Worm (Caenorhabditis elegans) whole organism, young adult: ENCODE results near the gene Y6E2A.5.

ENCODE experiments used
- B0336.3 ChIP-seq: fragments of 200-800 bp; sonication (Bioruptor generic); IDR thresholded peaks from 2 replicates; pipeline ENCODE4 v1.3.6; 2022; ENCODE audit warnings: missing genetic modification characterization, missing compliant biosample characterization
- C06A6.2 ChIP-seq: fragments of 200-800 bp; sonication (Bioruptor generic); conservative IDR thresholded peaks from 2 replicates; pipeline ENCODE4 v1.3.6; 2022; ENCODE audit warnings: missing genetic modification characterization, missing compliant biosample characterization
- C17E4.6 ChIP-seq: fragments of 200-800 bp; sonication (Bioruptor generic); IDR thresholded peaks from 2 replicates; pipeline ENCODE4 v1.3.6; 2022; ENCODE audit warnings: missing genetic modification reagents, missing genetic modification characterization, missing compliant biosample characterization
- D2030.7 ChIP-seq: fragments of 200-800 bp; sonication (Bioruptor generic); IDR thresholded peaks from 2 replicates; pipeline ENCODE4 v1.3.6; 2022; ENCODE audit warnings: missing genetic modification reagents, missing genetic modification characterization, missing compliant biosample characterization
- F23B12.7 ChIP-seq: sonication (generic microtip); optimal IDR thresholded peaks from 2 replicates; lab custom pipeline; 2017; ENCODE audit warnings: missing genetic modification characterization, mild to moderate bottlenecking, missing compliant biosample characterization, antibody characterized with exemption, moderate library complexity; ENCODE audit not compliant: insufficient read depth
- F33H1.4 ChIP-seq: fragments of 200-800 bp; sonication (Bioruptor generic); IDR thresholded peaks from 2 replicates; pipeline ENCODE4 v1.3.6; 2022; ENCODE audit warnings: missing genetic modification reagents, missing genetic modification characterization, missing compliant biosample characterization
- F49E8.2 ChIP-seq: sonication (generic microtip); optimal IDR thresholded peaks from 3 replicates; lab custom pipeline; 2017; ENCODE audit warnings: missing genetic modification characterization, mild to moderate bottlenecking, missing compliant biosample characterization, antibody characterized with exemption, moderate library complexity; ENCODE audit not compliant: insufficient read depth
- F57C9.4 ChIP-seq: sonication (generic microtip); optimal IDR thresholded peaks from 2 replicates; lab custom pipeline; 2017; ENCODE audit warnings: mild to moderate bottlenecking, missing genetic modification characterization, missing compliant biosample characterization
- K11D2.4 ChIP-seq: fragments of 200-800 bp; sonication (Bioruptor generic); IDR thresholded peaks from 2 replicates; pipeline ENCODE4 v1.3.6; 2022; ENCODE audit warnings: missing genetic modification reagents, missing genetic modification characterization, missing compliant biosample characterization
- Y53F4B.3 ChIP-seq: fragments of 200-800 bp; sonication (Bioruptor generic); IDR thresholded peaks from 2 replicates; pipeline ENCODE4 v1.3.6; 2022; ENCODE audit warnings: missing genetic modification reagents, missing genetic modification characterization, missing compliant biosample characterization
- Y79H2A.3 ChIP-seq: fragments of 200-800 bp; sonication (Bioruptor generic); conservative IDR thresholded peaks from 2 replicates; pipeline ENCODE4 v1.3.6; 2022; ENCODE audit warnings: missing genetic modification reagents, missing genetic modification characterization, missing compliant biosample characterization
- ZK185.1 ChIP-seq: sonication (generic microtip); optimal IDR thresholded peaks from 2 replicates; lab custom pipeline; 2016; ENCODE audit warnings: mild to moderate bottlenecking, missing genetic modification characterization, missing compliant biosample characterization; ENCODE audit not compliant: poor library complexity, severe bottlenecking
- ama-1 ChIP-seq, 3 experiments: fragments of 150-350 bp in 1 of 3; sonication (generic microtip) in 2 of 3; optimal IDR thresholded peaks; 2 replicates each; lab custom pipeline; 2014 to 2018; ENCODE audit warnings: missing biosample characterization in 2 of 3, missing genetic modification characterization in 2 of 3, missing genetic modification reagents in 2 of 3
- aptf-3 ChIP-seq: fragments of 200-800 bp; sonication (Bioruptor generic); IDR thresholded peaks from 2 replicates; pipeline ENCODE4 v1.3.6; 2022; ENCODE audit warnings: missing genetic modification characterization, missing compliant biosample characterization
- attf-3 ChIP-seq: fragments of 200-800 bp; sonication (Bioruptor generic); conservative IDR thresholded peaks from 2 replicates; pipeline ENCODE4 v1.3.6; 2022; ENCODE audit warnings: missing genetic modification reagents, missing genetic modification characterization, missing compliant biosample characterization
- attf-6 ChIP-seq: fragments of 200-800 bp; sonication (Bioruptor generic); IDR thresholded peaks from 2 replicates; pipeline ENCODE4 v1.3.6; 2022; ENCODE audit warnings: missing genetic modification reagents, missing genetic modification characterization, missing compliant biosample characterization
- bed-2 ChIP-seq: fragments of 200-800 bp; sonication (Bioruptor generic); IDR thresholded peaks from 2 replicates; pipeline ENCODE4 v1.3.6; 2022; ENCODE audit warnings: missing genetic modification reagents, missing genetic modification characterization, missing compliant biosample characterization
- ceh-100 ChIP-seq: fragments of 200-800 bp; sonication (Bioruptor generic); IDR thresholded peaks from 2 replicates; pipeline ENCODE4 v1.3.6; 2022; ENCODE audit warnings: missing genetic modification reagents, missing genetic modification characterization, missing compliant biosample characterization
- ceh-27 ChIP-seq: fragments of 200-800 bp; sonication (Bioruptor generic); optimal IDR thresholded peaks from 2 replicates; lab custom pipeline; 2018; ENCODE audit warnings: mild to moderate bottlenecking, missing genetic modification characterization, moderate library complexity, missing compliant biosample characterization
- ceh-40 ChIP-seq: fragments of 200-800 bp; sonication (Bioruptor generic); IDR thresholded peaks from 2 replicates; pipeline ENCODE4 v1.3.6; 2022; ENCODE audit warnings: missing genetic modification characterization, missing compliant biosample characterization
- ceh-91 ChIP-seq: fragments of 200-800 bp; sonication (Bioruptor generic); IDR thresholded peaks from 2 replicates; pipeline ENCODE4 v1.3.6; 2022; ENCODE audit warnings: missing genetic modification reagents, missing genetic modification characterization, missing compliant biosample characterization
- chd-7 ChIP-seq: sonication (generic microtip); optimal IDR thresholded peaks from 2 replicates; lab custom pipeline; 2016; ENCODE audit warnings: mild to moderate bottlenecking, missing genetic modification characterization, moderate library complexity, missing compliant biosample characterization
- dpl-1 ChIP-seq: fragments of 150-350 bp; optimal IDR thresholded peaks from 2 replicates; lab custom pipeline; 2014; ENCODE audit warnings: missing biosample characterization, missing genetic modification reagents, missing genetic modification characterization
- efl-1 ChIP-seq: fragments of 150-350 bp; optimal IDR thresholded peaks from 2 replicates; lab custom pipeline; 2014; ENCODE audit warnings: missing biosample characterization, missing genetic modification reagents, missing genetic modification characterization
- ets-4 ChIP-seq: fragments of 200-800 bp; sonication (Bioruptor generic); optimal IDR thresholded peaks from 2 replicates; lab custom pipeline; 2018; ENCODE audit warnings: mild to moderate bottlenecking, missing genetic modification characterization, missing compliant biosample characterization
- him-1 ChIP-seq: sonication (generic microtip); optimal IDR thresholded peaks from 2 replicates; lab custom pipeline; 2016; ENCODE audit warnings: missing genotype, missing genetic modification reagents, missing genetic modification characterization, missing compliant biosample characterization
- hrde-1 ChIP-seq: sonication (generic microtip); optimal IDR thresholded peaks from 2 replicates; lab custom pipeline; 2016; ENCODE audit warnings: missing genetic modification characterization, mild to moderate bottlenecking, missing compliant biosample characterization, moderate library complexity, missing genotype, missing genetic modification reagents, borderline replicate concordance
- hsf-1 ChIP-seq: fragments of 200-800 bp; sonication (Bioruptor generic); IDR thresholded peaks from 2 replicates; pipeline ENCODE4 v1.3.6; 2022; ENCODE audit warnings: missing genetic modification reagents, missing genetic modification characterization, missing compliant biosample characterization
- lin-40 ChIP-seq: sonication (generic microtip); optimal IDR thresholded peaks from 2 replicates; lab custom pipeline; 2016; ENCODE audit warnings: missing genetic modification characterization, mild to moderate bottlenecking, missing compliant biosample characterization, missing genotype, missing genetic modification reagents
- lin-54 ChIP-seq: fragments of 200-800 bp; sonication (Bioruptor generic); optimal IDR thresholded peaks from 2 replicates; lab custom pipeline; 2018; ENCODE audit warnings: mild to moderate bottlenecking, missing genetic modification characterization, missing compliant biosample characterization
- lsl-1 ChIP-seq: fragments of 200-800 bp; sonication (Bioruptor generic); optimal IDR thresholded peaks from 2 replicates; lab custom pipeline; 2018; ENCODE audit warnings: mild to moderate bottlenecking, missing genetic modification characterization, moderate library complexity, missing compliant biosample characterization
- madf-10 ChIP-seq: sonication (generic microtip); optimal IDR thresholded peaks from 2 replicates; lab custom pipeline; 2016; ENCODE audit warnings: mild to moderate bottlenecking, missing genetic modification characterization, missing compliant biosample characterization
- madf-3 ChIP-seq: fragments of 200-800 bp; sonication (Bioruptor generic); IDR thresholded peaks from 2 replicates; pipeline ENCODE4 v1.3.6; 2022; ENCODE audit warnings: missing genetic modification reagents, missing genetic modification characterization, missing compliant biosample characterization
- mcd-1 ChIP-seq: fragments of 200-800 bp; sonication (Bioruptor generic); IDR thresholded peaks from 2 replicates; pipeline ENCODE4 v1.3.6; 2022; ENCODE audit warnings: missing genetic modification reagents, missing genetic modification characterization, missing compliant biosample characterization
- nhr-27 ChIP-seq: fragments of 200-800 bp; sonication (Bioruptor generic); optimal IDR thresholded peaks from 2 replicates; lab custom pipeline; 2018; ENCODE audit warnings: mild to moderate bottlenecking, missing genetic modification characterization, moderate library complexity, missing compliant biosample characterization
- nhr-80 ChIP-seq: sonication (generic microtip); optimal IDR thresholded peaks from 2 replicates; lab custom pipeline; 2016; ENCODE audit warnings: missing genetic modification characterization, missing compliant biosample characterization
- pbrm-1 ChIP-seq: fragments of 200-800 bp; sonication (Bioruptor generic); IDR thresholded peaks from 2 replicates; pipeline ENCODE4 v1.3.6; 2022; ENCODE audit warnings: missing genetic modification reagents, missing genetic modification characterization, missing compliant biosample characterization
- pha-4 ChIP-seq: fragments of 150-350 bp; sonication (generic microtip); optimal IDR thresholded peaks from 2 replicates; lab custom pipeline; 2014; ENCODE audit warnings: missing biosample characterization, missing genetic modification reagents, missing genetic modification characterization
- rcor-1 ChIP-seq: fragments of 200-800 bp; sonication (Bioruptor generic); IDR thresholded peaks from 2 replicates; pipeline ENCODE4 v1.3.6; 2022; ENCODE audit warnings: missing genetic modification reagents, missing genetic modification characterization, missing compliant biosample characterization
- rec-8 ChIP-seq, 2 experiments: sonication (generic microtip); optimal IDR thresholded peaks; 2 replicates each; lab custom pipeline; 2016; ENCODE audit warnings: mild to moderate bottlenecking in 2 of 2, missing genetic modification characterization in 2 of 2, missing genetic modification reagents in 2 of 2, missing genotype in 2 of 2, missing biosample characterization in 1 of 2, missing compliant biosample characterization in 1 of 2, moderate library complexity in 1 of 2
- rpc-1 ChIP-seq, 2 experiments: fragments of 150-350 bp in 1 of 2; sonication (generic microtip) in 1 of 2; optimal IDR thresholded peaks; 2 replicates each; lab custom pipeline; 2014 to 2018; ENCODE audit warnings: missing biosample characterization in 1 of 2, missing genetic modification characterization in 1 of 2, missing genetic modification reagents in 1 of 2, missing genotype in 1 of 2
- sdz-38 ChIP-seq: sonication (generic microtip); optimal IDR thresholded peaks from 2 replicates; lab custom pipeline; 2016; ENCODE audit warnings: missing genotype, missing genetic modification characterization, missing compliant biosample characterization
- snpc-1.3 ChIP-seq: sonication (generic microtip); optimal IDR thresholded peaks from 2 replicates; lab custom pipeline; 2017; ENCODE audit warnings: missing genetic modification characterization, mild to moderate bottlenecking, missing compliant biosample characterization, antibody characterized with exemption, moderate library complexity, missing genotype, missing genetic modification reagents; ENCODE audit not compliant: insufficient read depth
- sptf-2 ChIP-seq: fragments of 200-800 bp; sonication (Bioruptor generic); optimal IDR thresholded peaks from 2 replicates; lab custom pipeline; 2018; ENCODE audit warnings: mild to moderate bottlenecking, missing genetic modification characterization, missing compliant biosample characterization
- tbx-9 ChIP-seq: sonication (generic microtip); optimal IDR thresholded peaks from 2 replicates; lab custom pipeline; 2016; ENCODE audit warnings: borderline replicate concordance, missing genetic modification characterization, inconsistent platforms, missing compliant biosample characterization
- zim-3 ChIP-seq: sonication (generic microtip); optimal IDR thresholded peaks from 2 replicates; lab custom pipeline; 2017; ENCODE audit warnings: mild to moderate bottlenecking, missing genetic modification characterization, moderate library complexity, missing compliant biosample characterization
- ztf-28 ChIP-seq: fragments of 200-800 bp; sonication (Bioruptor generic); IDR thresholded peaks from 2 replicates; pipeline ENCODE4 v1.3.6; 2022; ENCODE audit warnings: missing genetic modification reagents, missing genetic modification characterization, missing compliant biosample characterization

Y6E2A.5 gene

DNA sequence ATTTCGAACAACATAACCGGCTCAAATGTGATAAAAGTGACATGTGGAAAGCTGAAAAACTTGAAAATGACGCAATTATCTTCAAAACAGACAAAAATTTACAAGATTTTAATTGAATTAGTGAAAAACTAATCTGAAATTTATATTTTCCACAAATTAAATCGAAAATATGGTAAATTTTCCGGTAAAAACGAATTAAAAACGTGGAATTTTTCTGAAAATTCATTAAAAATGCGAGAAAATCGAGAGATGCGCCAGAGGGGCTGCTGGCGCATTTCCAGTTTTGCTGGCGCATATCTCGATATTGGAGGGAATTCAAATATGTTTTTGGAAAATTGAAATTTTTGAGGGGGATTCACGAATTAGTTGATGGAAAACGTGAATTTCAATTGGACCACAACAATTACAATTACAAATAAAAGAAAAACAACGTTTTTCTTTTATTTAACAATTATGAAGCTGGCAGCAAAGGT is 47.7 kb upstream of the Y6E2A.5 start, which contains the start of the genes haf-3 and F57A10.2 (continued):
- TF ChIP-seq ZK185.1 (tag; lab: Kevin White, UChicago) (peak; percentile 75), efl-1 (peak; percentile 90), D2030.7 (GFP tag; lab: Robert Waterston, UW) (peak; percentile 83), F57C9.4 (no peak), ets-4 (GFP tag; lab: Kevin White, UChicago) (no peak), attf-6 (GFP tag; lab: Robert Waterston, UW) (peak; percentile 84), him-1 (tag; lab: Kevin White, UChicago) (peak; percentile 65), lin-40 (peak; percentile 93), bed-2 (GFP tag; lab: Robert Waterston, UW) (no peak), chd-7 (tag; lab: Kevin White, UChicago) (peak; percentile 38), nhr-80 (tag; lab: Kevin White, UChicago) (peak; percentile 28), B0336.3 (GFP tag; lab: Robert Waterston, UW) (peak; percentile 86), ceh-100 (GFP tag; lab: Robert Waterston, UW) (peak; percentile 86), madf-10 (tag; lab: Kevin White, UChicago) (peak; percentile 38), ztf-28 (no peak), sptf-2 (GFP tag; lab: Kevin White, UChicago) (no peak), rec-8 (tag; optimal IDR thresholded peaks at IDR 0.05; lab: Kevin White, UChicago) (no peak), rcor-1 (GFP tag; lab: Robert Waterston, UW) (peak; percentile 90), K11D2.4 (peak; percentile 81), F49E8.2 (peak; percentile 35), F33H1.4 (GFP tag; lab: Robert Waterston, UW) (peak; percentile 68), attf-3 (GFP tag; lab: Robert Waterston, UW) (peak; percentile 70), C06A6.2 (peak; percentile 75), zim-3 (tag; lab: Kevin White, UChicago) (no peak), sdz-38 (tag; lab: Kevin White, UChicago) (no peak), hrde-1 (no peak), dpl-1 (GFP tag; lab: Kevin White, UChicago) (peak; percentile 97), pha-4 (peak; percentile 86), rpc-1 (optimal IDR thresholded peaks at IDR 0.05; lab: Kevin White, UChicago) (no peak), rpc-1 (tag; optimal IDR thresholded peaks at IDR 0.05; lab: Kevin White, UChicago) (no peak), tbx-9 (tag; lab: Kevin White, UChicago) (no peak), Y79H2A.3 (GFP tag; lab: Robert Waterston, UW) (no peak), nhr-27 (tag; lab: Kevin White, UChicago) (no peak), snpc-1.3 (tag; lab: Kevin White, UChicago) (peak; percentile 71), C17E4.6 (GFP tag; lab: Robert Waterston, UW) (no peak), pbrm-1 (GFP tag; lab: Robert Waterston, UW) (peak; percentile 92), F23B12.7 (tag; lab: Kevin White, UChicago) (peak; percentile 86), madf-3 (GFP tag; lab: Robert Waterston, UW) (peak; percentile 81; the same call in 1 of the 2 replicates), Y53F4B.3 (GFP tag; lab: Robert Waterston, UW) (no peak), ceh-91 (peak; percentile 67), ceh-40 (no peak), lsl-1 (peak; percentile 71), mcd-1 (GFP tag; lab: Robert Waterston, UW) (peak; percentile 92), aptf-3 (GFP tag; lab: Robert Waterston, UW) (no peak), lin-54 (GFP tag; lab: Kevin White, UChicago) (peak; percentile 99), ama-1 (optimal IDR thresholded peaks at IDR 0.05; lab: Kevin White, UChicago) (no peak), ama-1 (GFP tag; optimal IDR thresholded peaks at IDR 0.05; lab: Kevin White, UChicago) (no peak), hsf-1 (GFP tag; lab: Robert Waterston, UW) (peak; percentile 82), ceh-27 (GFP tag; lab: Kevin White, UChicago) (peak; percentile 65)
